Worm (Caenorhabditis elegans): ENCODE results near the gene T22D1.17.
"Not testable (repeated sequence)": the region's sequence is repeated elsewhere in the genome, so short reads cannot be mapped to it uniquely, and the experiment has no call there.

- TF ChIP-seq ces-1 (GFP tag; optimal IDR thresholded peaks at IDR 0.05); zag-1 (tag; optimal IDR thresholded peaks at IDR 0.05); zfp-3 (GFP tag; conservative IDR thresholded peaks at IDR 0.05); mdl-1 (tag; optimal IDR thresholded peaks at IDR 0.05); lsy-2 (tag; optimal IDR thresholded peaks at IDR 0.05); hlh-11 (tag; optimal IDR thresholded peaks at IDR 0.05); pqm-1 (tag; optimal IDR thresholded peaks at IDR 0.05); fos-1 (tag; optimal IDR thresholded peaks at IDR 0.05); R02D3.7 (tag; optimal IDR thresholded peaks at IDR 0.05); pha-4 (GFP tag; IDR thresholded peaks at IDR 0.05); pha-4 (tag; optimal IDR thresholded peaks at IDR 0.05); skn-1 (tag; optimal IDR thresholded peaks at IDR 0.05); zfp-2 (tag; optimal IDR thresholded peaks at IDR 0.05); nhr-11 (tag; optimal IDR thresholded peaks at IDR 0.05): not testable (repeated sequence)
- peak; percentile 21 for TF ChIP-seq F49E8.2 (tag; optimal IDR thresholded peaks at IDR 0.05; ENCODE audit: borderline replicate concordance)
Observed at ce11 chrIV:6914161-6914585, 8.4 kb downstream of the T22D1.17 start.
